Fruit fly (Drosophila melanogaster): ENCODE measurements around the gene CG9813.

CG9813 gene

dm6 chr3R:13428341-13429040 lies 48.9 kb upstream of the CG9813 start (continued):
- no peak for TF ChIP-seq Tbp (GFP tag; optimal IDR thresholded peaks at IDR 0.05)
- TF ChIP-seq CG13424 (tag; optimal IDR thresholded peaks at IDR 0.05): peak; percentile 71
- TF ChIP-seq Antp (GFP tag; optimal IDR thresholded peaks at IDR 0.05): peak; percentile 36
- TF ChIP-seq gro (GFP tag; optimal IDR thresholded peaks at IDR 0.05): no peak
- 0 out of 3 replicates have a peak, but pooled peaks have one; percentile 51 for TF ChIP-seq ase (GFP tag; IDR thresholded peaks at IDR 0.05)
- TF ChIP-seq Kr (GFP tag; optimal IDR thresholded peaks at IDR 0.05): no peak
- TF ChIP-seq Nf-YA (GFP tag; IDR thresholded peaks at IDR 0.05): peak; percentile 46; the same call in 1 of the 2 replicates
- TF ChIP-seq Gsc (GFP tag; IDR thresholded peaks at IDR 0.05): 0 out of 2 replicates have a peak, but pooled peaks have one; percentile 14
- no peak for TF ChIP-seq CG34224 (GFP tag; IDR thresholded peaks at IDR 0.05; ENCODE audit: partially characterized antibody)
- no peak for TF ChIP-seq fu2 (GFP tag; optimal IDR thresholded peaks at IDR 0.05)
- no peak for TF ChIP-seq Vsx1 (GFP tag; optimal IDR thresholded peaks at IDR 0.05)
- peak; percentile 44 for TF ChIP-seq Dek (tag; optimal IDR thresholded peaks at IDR 0.05)
- TF ChIP-seq ftz-f1 (GFP tag; optimal IDR thresholded peaks at IDR 0.05): no peak
- no peak for TF ChIP-seq cas (GFP tag; IDR thresholded peaks at IDR 0.05)
- TF ChIP-seq CG1024 (GFP tag; IDR thresholded peaks at IDR 0.05): peak; percentile 27; the same call in 1 of the 2 replicates
- TF ChIP-seq CG31365 (tag; optimal IDR thresholded peaks at IDR 0.05): peak; percentile 6
- peak; percentile 47; the same call in 2 of the 3 replicates for TF ChIP-seq CG14050 (GFP tag; IDR thresholded peaks at IDR 0.05)
- TF ChIP-seq CG16779 (GFP tag; IDR thresholded peaks at IDR 0.05): no peak
- TF ChIP-seq h (optimal IDR thresholded peaks at IDR 0.05): no peak
- TF ChIP-seq Doc3 (GFP tag; IDR thresholded peaks at IDR 0.05; ENCODE audit: partially characterized antibody): no peak
- TF ChIP-seq Fer1 (GFP tag; optimal IDR thresholded peaks at IDR 0.05): peak; percentile 44
- peak; percentile 53 for TF ChIP-seq Rx (GFP tag; IDR thresholded peaks at IDR 0.05)
- TF ChIP-seq CG8388 (GFP tag; optimal IDR thresholded peaks at IDR 0.05): peak; percentile 72
- peak; percentile 52 for TF ChIP-seq CG4360 (GFP tag; IDR thresholded peaks at IDR 0.05)
- no peak for TF ChIP-seq Ravus (GFP tag; IDR thresholded peaks at IDR 0.05)
- no peak for TF ChIP-seq CG7745 (tag; optimal IDR thresholded peaks at IDR 0.05)
- TF ChIP-seq CG9215 (GFP tag; IDR thresholded peaks at IDR 0.05): no peak
- TF ChIP-seq E2f2 (GFP tag; IDR thresholded peaks at IDR 0.05): peak; percentile 43; the same call in 1 of the 2 replicates
- peak; percentile 72 for TF ChIP-seq CG6254 (GFP tag; optimal IDR thresholded peaks at IDR 0.05)
- no peak for TF ChIP-seq psq (GFP tag; optimal IDR thresholded peaks at IDR 0.05)
- no peak for TF ChIP-seq al (GFP tag; IDR thresholded peaks at IDR 0.05)
- peak; percentile 51 for TF ChIP-seq CG12659 (GFP tag; optimal IDR thresholded peaks at IDR 0.05)
- TF ChIP-seq lbe (GFP tag; optimal IDR thresholded peaks at IDR 0.05): no peak
- TF ChIP-seq CG8478 (optimal IDR thresholded peaks at IDR 0.05): no peak
- peak; percentile 69 for TF ChIP-seq CG17361 (GFP tag; IDR thresholded peaks at IDR 0.05)
- no peak for TF ChIP-seq B-H2 (GFP tag; optimal IDR thresholded peaks at IDR 0.05)
- peak; percentile 47 for TF ChIP-seq ac (GFP tag; optimal IDR thresholded peaks at IDR 0.05)
- peak; percentile 64; the same call in 1 of the 2 replicates for TF ChIP-seq ranshi (GFP tag; IDR thresholded peaks at IDR 0.05)
- no peak for TF ChIP-seq CG10274 (GFP tag; optimal IDR thresholded peaks at IDR 0.05)
- no peak for TF ChIP-seq ash1 (GFP tag; optimal IDR thresholded peaks at IDR 0.05)
- peak; percentile 51 for TF ChIP-seq CG2120 (GFP tag; optimal IDR thresholded peaks at IDR 0.05)
- no peak for TF ChIP-seq lov (optimal IDR thresholded peaks at IDR 0.05)
- peak; percentile 74; the same call in 1 of the 3 replicates for TF ChIP-seq lov (GFP tag; IDR thresholded peaks at IDR 0.05)
- peak; percentile 79 for TF ChIP-seq CG17829 (tag; optimal IDR thresholded peaks at IDR 0.05)
- peak; percentile 12 for TF ChIP-seq Mad (GFP tag; optimal IDR thresholded peaks at IDR 0.05)
- peak; percentile 43 for TF ChIP-seq Camta (GFP tag; optimal IDR thresholded peaks at IDR 0.05)
- TF ChIP-seq gcm2 (GFP tag; optimal IDR thresholded peaks at IDR 0.05): peak; percentile 28
- TF ChIP-seq rib (GFP tag; IDR thresholded peaks at IDR 0.05): no peak
- peak; percentile 38 for TF ChIP-seq CG8281 (tag; optimal IDR thresholded peaks at IDR 0.05)
- TF ChIP-seq pb (GFP tag; optimal IDR thresholded peaks at IDR 0.05): no peak
- TF ChIP-seq Trl (optimal IDR thresholded peaks at IDR 0.05): no peak
- TF ChIP-seq Trl (GFP tag; optimal IDR thresholded peaks at IDR 0.05): peak; percentile 19
